Worm (Caenorhabditis elegans) whole organism, L1 larva: ENCODE results near the gene F52H2.1.

Experiments used
- aly-2 ChIP-seq: fragments of 150-350 bp; optimal IDR thresholded peaks from 2 replicates; lab custom pipeline; 2014; ENCODE audit warnings: missing biosample characterization, missing genetic modification characterization
- ama-1 ChIP-seq: fragments of 150-350 bp; optimal IDR thresholded peaks from 2 replicates; lab custom pipeline; 2014
- egl-27 ChIP-seq, 2 experiments: fragments of 150-350 bp in 1 of 2; sonication (generic microtip); optimal IDR thresholded peaks; 3 replicates each; lab custom pipeline; 2017 to 2018; ENCODE audit warnings: missing biosample characterization in 2 of 2, missing genetic modification characterization in 2 of 2, missing genetic modification reagents in 2 of 2
- elt-2 ChIP-seq: sonication (generic microtip); optimal IDR thresholded peaks from 2 replicates; lab custom pipeline; 2016; ENCODE audit warnings: missing genetic modification characterization, mild to moderate bottlenecking, inconsistent platforms, missing compliant biosample characterization, missing genetic modification reagents
- elt-3 ChIP-seq, 6 experiments: fragments of 150-350 bp in 1 of 6; sonication (generic microtip); optimal IDR thresholded peaks; 2 replicates each; lab custom pipeline; 2017 to 2018; ENCODE audit warnings: missing biosample characterization in 6 of 6, missing genetic modification characterization in 6 of 6, inconsistent platforms in 1 of 6
- fkh-10 ChIP-seq: sonication (generic microtip); optimal IDR thresholded peaks from 2 replicates; lab custom pipeline; 2017; ENCODE audit warnings: missing biosample characterization, missing genetic modification reagents, missing genetic modification characterization
- lin-14 ChIP-seq: fragments of 200-800 bp; sonication (Bioruptor generic); optimal IDR thresholded peaks from 2 replicates; lab custom pipeline; 2018; ENCODE audit warnings: mild to moderate bottlenecking, missing genetic modification characterization, moderate library complexity, missing compliant biosample characterization
- lin-39 ChIP-seq: fragments of 150-350 bp; optimal IDR thresholded peaks from 2 replicates; lab custom pipeline; 2014; ENCODE audit warnings: missing biosample characterization, missing genetic modification reagents, missing genetic modification characterization
- nhr-85 ChIP-seq: sonication (generic microtip); peaks from one replicate; lab custom pipeline; 2016; ENCODE audit warnings: missing genetic modification characterization, inconsistent platforms, missing compliant biosample characterization
- pag-3 ChIP-seq: sonication (generic microtip); optimal IDR thresholded peaks from 2 replicates; lab custom pipeline; 2017; ENCODE audit warnings: missing genetic modification characterization, mild to moderate bottlenecking, missing compliant biosample characterization, antibody characterized with exemption, borderline replicate concordance; ENCODE audit not compliant: insufficient read depth
- skn-1 ChIP-seq: fragments of 150-350 bp; optimal IDR thresholded peaks from 2 replicates; lab custom pipeline; 2014; ENCODE audit warnings: missing biosample characterization, missing genetic modification characterization
- snpc-4 ChIP-seq: fragments of 150-350 bp; optimal IDR thresholded peaks from 2 replicates; lab custom pipeline; 2014; ENCODE audit warnings: missing biosample characterization, missing genetic modification characterization
- unc-62 ChIP-seq: fragments of 150-350 bp; optimal IDR thresholded peaks from 2 replicates; lab custom pipeline; 2014; ENCODE audit warnings: missing biosample characterization, missing genetic modification reagents, missing genetic modification characterization
- zag-1 ChIP-seq: fragments of 150-350 bp; optimal IDR thresholded peaks from 2 replicates; lab custom pipeline; 2014; ENCODE audit warnings: missing biosample characterization, missing genetic modification characterization

DNA sequence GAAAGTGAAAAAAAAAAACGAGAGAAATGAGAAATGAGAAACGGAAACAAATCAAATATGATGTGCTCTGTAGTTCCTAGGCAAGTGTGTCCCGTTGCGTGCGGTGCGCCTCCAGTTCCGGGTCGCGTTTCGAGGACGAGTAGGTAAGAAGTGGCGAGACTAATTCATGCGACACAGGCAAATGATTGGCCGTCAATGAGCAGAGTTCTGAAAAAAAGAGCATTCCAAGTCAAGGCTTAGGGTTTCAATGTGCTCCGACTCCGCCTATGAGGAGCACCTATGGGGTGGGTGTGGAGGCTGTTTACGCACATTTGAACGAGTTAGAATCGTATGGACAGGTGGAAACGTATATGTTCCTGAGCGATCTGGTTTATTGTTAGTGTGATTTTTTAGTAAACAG, 29.5 kb upstream of the F52H2.1 start:
- TF ChIP-seq snpc-4 (no peak), skn-1 (tag; lab: Kevin White, UChicago) (no peak), elt-3 (tag; optimal IDR thresholded peaks at IDR 0.05; lab: Kevin White, UChicago) (no peak), fkh-10 (no peak), ama-1 (lab: Kevin White, UChicago) (no peak), unc-62 (GFP tag; lab: Kevin White, UChicago) (no peak), elt-2 (tag; lab: Kevin White, UChicago) (peak; percentile 6), zag-1 (tag; lab: Kevin White, UChicago) (no peak), aly-2 (no peak), lin-14 (GFP tag; lab: Kevin White, UChicago) (no peak), egl-27 (tag; optimal IDR thresholded peaks at IDR 0.05; lab: Kevin White, UChicago) (no peak), nhr-85 (no peak), pag-3 (tag; lab: Kevin White, UChicago) (no peak), lin-39 (no peak)
